Fruit fly (Drosophila melanogaster) whole organism, embryonic: ENCODE measurements around the gene Arfip.

ENCODE experiments used
- CG6791 ChIP-seq: fragments of 200-800 bp; sonication (Bioruptor generic); IDR thresholded peaks from 3 replicates; pipeline ENCODE4 v1.3.6; 2022; ENCODE audit warnings: missing biosample characterization, missing genetic modification characterization; ENCODE audit not compliant: partially characterized antibody
- Ets97D ChIP-seq: fragments of 200-800 bp; sonication (Bioruptor generic); optimal IDR thresholded peaks from 3 replicates; lab custom pipeline; 2016; ENCODE audit warnings: missing biosample characterization, missing genetic modification characterization
- Hr78 ChIP-seq, 2 experiments: fragments of 200-800 bp in 1 of 2; fragments of >200 bp in 1 of 2; sonication (Bioruptor generic) in 1 of 2; optimal IDR thresholded peaks; 2 replicates each; lab custom pipeline; 2017 to 2019; ENCODE audit warnings: missing biosample characterization in 2 of 2, missing genetic modification characterization in 2 of 2, mild to moderate bottlenecking in 1 of 2, moderate library complexity in 1 of 2
- br ChIP-seq: fragments of >200 bp; optimal IDR thresholded peaks from 2 replicates; lab custom pipeline; 2017
- tll ChIP-seq, 2 experiments: fragments of 200-800 bp in 1 of 2; fragments of >200 bp in 1 of 2; sonication (Bioruptor generic) in 1 of 2; optimal IDR thresholded peaks; 2 replicates each; lab custom pipeline; 2017 to 2019; ENCODE audit warnings: missing biosample characterization in 2 of 2, missing genetic modification characterization in 2 of 2, mild to moderate bottlenecking in 1 of 2, moderate library complexity in 1 of 2

- no peak for TF ChIP-seq CG6791 (GFP tag; lab: Robert Waterston, UW)
- no peak for TF ChIP-seq br
- no peak for TF ChIP-seq Hr78 (GFP tag; optimal IDR thresholded peaks at IDR 0.05; lab: Kevin White, UChicago)
- no peak for TF ChIP-seq tll (GFP tag; optimal IDR thresholded peaks at IDR 0.05; lab: Kevin White, UChicago)
- TF ChIP-seq Ets97D (GFP tag; lab: Kevin White, UChicago), result peak; percentile 44
Measured at dm6 chr3R:11237598-11237997, 2.8 kb upstream of the Arfip start, which contains the start of gene CG31388.
